Worm (Caenorhabditis elegans): ENCODE data around the gene frpr-3.

ce11 chrV:7809320-7810256 lies 38.5 kb downstream of the frpr-3 start, which contains the start of gene ZK742.3:
- TF ChIP-seq cog-1 (tag; optimal IDR thresholded peaks at IDR 0.05), result no peak
- no peak for TF ChIP-seq tab-1 (GFP tag; IDR thresholded peaks at IDR 0.05)
- TF ChIP-seq ref-1 (GFP tag; conservative IDR thresholded peaks at IDR 0.05), result no peak
- no peak for TF ChIP-seq ztf-23 (GFP tag; IDR thresholded peaks at IDR 0.05)
